Worm (Caenorhabditis elegans): ENCODE results near the gene srj-23.

DNA sequence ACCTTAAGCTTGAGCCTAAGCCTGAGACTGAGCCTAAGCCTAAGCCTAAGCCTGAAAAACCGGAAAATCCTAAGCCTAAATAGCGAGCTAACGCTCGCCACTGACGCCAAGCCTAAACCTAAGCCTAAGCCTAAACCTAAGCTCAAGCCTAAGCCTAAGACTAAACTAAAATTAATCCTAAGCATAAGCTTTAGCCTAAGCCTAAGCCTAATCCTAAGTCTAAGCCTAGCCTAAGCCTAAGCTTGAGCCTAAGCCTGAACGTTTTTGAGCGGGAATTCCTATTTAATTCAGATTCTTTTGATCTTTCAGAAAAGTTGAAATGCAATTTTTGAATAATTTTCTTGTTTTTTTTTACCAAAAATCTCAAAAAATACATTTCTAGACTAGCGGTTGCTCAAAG, 35.3 kb upstream of the srj-23 start:
- TF ChIP-seq hmg-20 (GFP tag; IDR thresholded peaks at IDR 0.05) (no peak), Y95B8A.8 (GFP tag; IDR thresholded peaks at IDR 0.05) (no peak), dpl-1 (GFP tag; optimal IDR thresholded peaks at IDR 0.05) (no peak), efl-1 (GFP tag; optimal IDR thresholded peaks at IDR 0.05) (no peak), nfya-1 (tag; optimal IDR thresholded peaks at IDR 0.05; ENCODE audit: borderline replicate concordance, insufficient read depth) (no peak)
